Worm (Caenorhabditis elegans) whole organism, L2 larva: ENCODE results near the gene Y45G5AM.5.
A peak's percentile ranks its signal among the peaks of the same experiment; 100 is the strongest.

Experiments used
- C34F6.9 ChIP-seq: fragments of 150-350 bp; optimal IDR thresholded peaks from 2 replicates; lab custom pipeline; 2014; ENCODE audit warnings: missing biosample characterization, missing genetic modification characterization
- F13H6.1 ChIP-seq: sonication (generic microtip); optimal IDR thresholded peaks from 2 replicates; lab custom pipeline; 2016; ENCODE audit warnings: missing genetic modification characterization, missing compliant biosample characterization
- Y55F3AM.14 ChIP-seq: fragments of 200-800 bp; sonication (Bioruptor generic); optimal IDR thresholded peaks from 2 replicates; lab custom pipeline; 2018; ENCODE audit warnings: mild to moderate bottlenecking, missing genetic modification characterization, missing compliant biosample characterization
- ZK546.5 ChIP-seq: sonication (generic microtip); optimal IDR thresholded peaks from 2 replicates; lab custom pipeline; 2017; ENCODE audit warnings: missing biosample characterization, missing genetic modification characterization
- aly-2 ChIP-seq: fragments of 150-350 bp; optimal IDR thresholded peaks from 2 replicates; lab custom pipeline; 2014; ENCODE audit warnings: missing biosample characterization, missing genetic modification characterization
- ama-1 ChIP-seq: fragments of 150-350 bp; optimal IDR thresholded peaks from 2 replicates; lab custom pipeline; 2018; ENCODE audit warnings: inconsistent platforms
- blmp-1 ChIP-seq: sonication (generic microtip); optimal IDR thresholded peaks from 2 replicates; lab custom pipeline; 2017; ENCODE audit warnings: missing genetic modification characterization, mild to moderate bottlenecking, missing compliant biosample characterization, antibody characterized with exemption, moderate library complexity; ENCODE audit not compliant: insufficient read depth
- ceh-16 ChIP-seq: fragments of 150-350 bp; optimal IDR thresholded peaks from 2 replicates; lab custom pipeline; 2014; ENCODE audit warnings: missing biosample characterization, missing genetic modification characterization
- crh-2 ChIP-seq: sonication (generic microtip); optimal IDR thresholded peaks from 2 replicates; lab custom pipeline; 2017; ENCODE audit warnings: missing biosample characterization, missing genetic modification characterization
- elt-3 ChIP-seq: sonication (generic microtip); optimal IDR thresholded peaks from 2 replicates; lab custom pipeline; 2017; ENCODE audit warnings: missing biosample characterization, missing genetic modification characterization
- fos-1 ChIP-seq: fragments of 150-350 bp; optimal IDR thresholded peaks from 2 replicates; lab custom pipeline; 2014; ENCODE audit warnings: missing biosample characterization, missing genetic modification characterization
- gmeb-1 ChIP-seq: fragments of 150-350 bp; optimal IDR thresholded peaks from 2 replicates; lab custom pipeline; 2014; ENCODE audit warnings: missing biosample characterization, missing genetic modification characterization
- lin-13 ChIP-seq: fragments of 150-350 bp; optimal IDR thresholded peaks from 2 replicates; lab custom pipeline; 2014; ENCODE audit warnings: missing biosample characterization, missing genetic modification reagents, missing genetic modification characterization
- lsy-2 ChIP-seq, 2 experiments: fragments of 150-350 bp in 1 of 2; sonication (generic microtip) in 1 of 2; optimal IDR thresholded peaks; 2 replicates each; lab custom pipeline; 2014 to 2017; ENCODE audit warnings: missing biosample characterization in 2 of 2, missing genetic modification characterization in 2 of 2
- mab-5 ChIP-seq: fragments of 150-350 bp; optimal IDR thresholded peaks from 2 replicates; lab custom pipeline; 2014; ENCODE audit warnings: missing biosample characterization, missing genetic modification characterization
- mbf-1 ChIP-seq: sonication (generic microtip); optimal IDR thresholded peaks from 2 replicates; lab custom pipeline; 2017; ENCODE audit warnings: missing biosample characterization, missing genetic modification characterization
- mdl-1 ChIP-seq, 2 experiments: fragments of 150-350 bp in 1 of 2; sonication (generic microtip) in 1 of 2; optimal IDR thresholded peaks; 2 replicates each; lab custom pipeline; 2017; ENCODE audit warnings: missing biosample characterization in 2 of 2, missing genetic modification characterization in 2 of 2
- nhr-12 ChIP-seq: fragments of 150-350 bp; optimal IDR thresholded peaks from 2 replicates; lab custom pipeline; 2014; ENCODE audit warnings: missing biosample characterization, missing genetic modification characterization
- nhr-129 ChIP-seq: fragments of 150-350 bp; optimal IDR thresholded peaks from 2 replicates; lab custom pipeline; 2014; ENCODE audit warnings: missing biosample characterization, missing genetic modification characterization
- nhr-237 ChIP-seq: fragments of 150-350 bp; optimal IDR thresholded peaks from 2 replicates; lab custom pipeline; 2014; ENCODE audit warnings: missing biosample characterization, missing genetic modification characterization
- nhr-25 ChIP-seq: fragments of 150-350 bp; sonication (generic microtip); optimal IDR thresholded peaks from 3 replicates; lab custom pipeline; 2014; ENCODE audit warnings: missing biosample characterization, missing genetic modification characterization
- nhr-6 ChIP-seq: fragments of 150-350 bp; optimal IDR thresholded peaks from 2 replicates; lab custom pipeline; 2014; ENCODE audit warnings: missing biosample characterization, missing genetic modification characterization
- nhr-77 ChIP-seq: fragments of 150-350 bp; optimal IDR thresholded peaks from 2 replicates; lab custom pipeline; 2014; ENCODE audit warnings: missing biosample characterization, missing genetic modification characterization
- peb-1 ChIP-seq: fragments of 150-350 bp; optimal IDR thresholded peaks from 2 replicates; lab custom pipeline; 2014; ENCODE audit warnings: missing biosample characterization, missing genetic modification characterization
- sem-4 ChIP-seq: fragments of 150-350 bp; optimal IDR thresholded peaks from 2 replicates; lab custom pipeline; 2014; ENCODE audit warnings: missing biosample characterization, missing genetic modification reagents, missing genetic modification characterization
- sma-9 ChIP-seq, 2 experiments: fragments of 150-350 bp in 1 of 2; sonication (generic microtip) in 1 of 2; optimal IDR thresholded peaks; 2 replicates each; lab custom pipeline; 2014 to 2016; ENCODE audit warnings: missing genetic modification characterization in 2 of 2, mild to moderate bottlenecking in 1 of 2, missing biosample characterization in 1 of 2, missing compliant biosample characterization in 1 of 2, missing genetic modification reagents in 1 of 2, moderate library complexity in 1 of 2
- snpc-4 ChIP-seq: fragments of 150-350 bp; optimal IDR thresholded peaks from 2 replicates; lab custom pipeline; 2014; ENCODE audit warnings: missing biosample characterization, missing genetic modification characterization
- unc-55 ChIP-seq: fragments of 150-350 bp; sonication (generic microtip); optimal IDR thresholded peaks from 3 replicates; lab custom pipeline; 2014; ENCODE audit warnings: missing biosample characterization, missing genetic modification reagents, missing genetic modification characterization
- zag-1 ChIP-seq: fragments of 150-350 bp; optimal IDR thresholded peaks from 2 replicates; lab custom pipeline; 2014; ENCODE audit warnings: missing biosample characterization, missing genetic modification characterization
- ztf-1 ChIP-seq: fragments of 200-800 bp; sonication (Bioruptor generic); conservative IDR thresholded peaks from 2 replicates; pipeline ENCODE4 v1.3.6; 2022; ENCODE audit warnings: missing genetic modification characterization, missing compliant biosample characterization
- ztf-11 ChIP-seq: sonication (generic microtip); optimal IDR thresholded peaks from 2 replicates; lab custom pipeline; 2017; ENCODE audit warnings: missing biosample characterization, missing genetic modification characterization
- ztf-4 ChIP-seq: fragments of 150-350 bp; optimal IDR thresholded peaks from 2 replicates; lab custom pipeline; 2014; ENCODE audit warnings: missing biosample characterization, missing genetic modification characterization

The Y45G5AM.5 gene

DNA sequence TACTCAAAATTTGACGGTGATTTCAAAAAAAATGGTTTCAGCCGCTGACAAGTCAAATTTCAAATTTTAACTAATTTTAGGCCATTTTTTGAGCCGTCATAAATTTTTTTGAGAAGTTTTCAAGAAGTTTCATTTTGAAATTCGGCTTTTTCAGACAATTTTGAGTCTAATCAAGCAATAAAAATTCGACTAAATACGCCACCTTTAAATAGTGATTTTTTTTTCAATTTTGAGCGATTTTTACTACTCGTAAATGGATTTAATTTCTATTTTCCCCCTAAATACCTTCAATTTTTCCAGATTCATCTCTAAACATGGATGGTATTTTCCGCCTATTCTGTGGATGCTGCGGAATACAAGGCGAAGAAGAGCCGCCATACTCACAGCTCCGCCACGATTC lies 16.0 kb upstream of the Y45G5AM.5 start, which contains the start of gene Y45G5AL.1:
Gene Y45G5AL.1, plus strand, starts transcription at position 301 of the 400 bp plus-strand sequence.
- no peak for TF ChIP-seq gmeb-1 (tag; lab: Kevin White, UChicago)
- TF ChIP-seq unc-55 = no peak
- TF ChIP-seq ztf-4 (tag; lab: Kevin White, UChicago) = no peak
- TF ChIP-seq nhr-129 (tag; lab: Kevin White, UChicago) = no peak
- TF ChIP-seq zag-1 (tag; lab: Kevin White, UChicago) = no peak
- TF ChIP-seq mdl-1 (tag; optimal IDR thresholded peaks at IDR 0.05; lab: Kevin White, UChicago) = no peak
- no peak for TF ChIP-seq mab-5
- TF ChIP-seq mbf-1 = no peak
- TF ChIP-seq lin-13 (GFP tag; lab: Kevin White, UChicago) = no peak
- no peak for TF ChIP-seq crh-2
- TF ChIP-seq ceh-16 = no peak
- TF ChIP-seq ztf-1 (GFP tag; lab: Robert Waterston, UW) = no peak
- no peak for TF ChIP-seq ama-1 (lab: Kevin White, UChicago)
- TF ChIP-seq aly-2 (tag; lab: Kevin White, UChicago) = no peak
- no peak for TF ChIP-seq F13H6.1
- no peak for TF ChIP-seq sem-4
- TF ChIP-seq elt-3 (tag; lab: Kevin White, UChicago) = no peak
- TF ChIP-seq C34F6.9 (tag; lab: Kevin White, UChicago) = no peak

DNA sequence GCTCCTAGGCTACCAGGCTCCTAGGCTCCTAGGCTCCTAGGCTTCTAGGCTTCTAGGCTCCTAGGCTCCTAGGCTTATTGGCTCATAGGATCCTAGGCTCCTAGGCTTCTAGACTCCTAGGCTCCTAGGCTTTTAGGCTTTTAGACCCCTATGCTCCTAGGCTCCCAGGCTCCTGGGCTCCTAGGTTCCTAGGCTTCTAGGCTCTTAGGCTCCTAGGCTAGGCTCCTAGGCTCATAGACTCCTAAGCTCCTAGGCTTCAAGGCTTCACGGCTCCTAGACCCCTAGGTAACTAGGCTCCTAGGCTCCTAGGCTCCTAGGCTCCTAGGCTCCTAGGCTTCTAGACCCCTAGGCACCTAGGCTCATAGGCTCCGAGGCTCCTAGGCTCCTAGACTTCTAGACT lies 8.8 kb upstream of the Y45G5AM.5 start:
- no peak for TF ChIP-seq mab-5
- TF ChIP-seq ZK546.5 = no peak
- TF ChIP-seq sma-9 (GFP tag; optimal IDR thresholded peaks at IDR 0.05; lab: Kevin White, UChicago) = no peak
- no peak for TF ChIP-seq sma-9 (tag; optimal IDR thresholded peaks at IDR 0.05; lab: Kevin White, UChicago)
- no peak for TF ChIP-seq ama-1 (lab: Kevin White, UChicago)
- TF ChIP-seq blmp-1 (tag; lab: Kevin White, UChicago) = no peak
- no peak for TF ChIP-seq nhr-237
- TF ChIP-seq ztf-11 (tag; lab: Kevin White, UChicago) = no peak
- no peak for TF ChIP-seq sem-4
- TF ChIP-seq F13H6.1 = no peak
- no peak for TF ChIP-seq zag-1 (tag; lab: Kevin White, UChicago)
- TF ChIP-seq aly-2 (tag; lab: Kevin White, UChicago) = no peak
- TF ChIP-seq fos-1 (tag; lab: Kevin White, UChicago) = no peak
- no peak for TF ChIP-seq nhr-6 (tag; lab: Kevin White, UChicago)
- no peak for TF ChIP-seq snpc-4 (tag; lab: Kevin White, UChicago)

DNA sequence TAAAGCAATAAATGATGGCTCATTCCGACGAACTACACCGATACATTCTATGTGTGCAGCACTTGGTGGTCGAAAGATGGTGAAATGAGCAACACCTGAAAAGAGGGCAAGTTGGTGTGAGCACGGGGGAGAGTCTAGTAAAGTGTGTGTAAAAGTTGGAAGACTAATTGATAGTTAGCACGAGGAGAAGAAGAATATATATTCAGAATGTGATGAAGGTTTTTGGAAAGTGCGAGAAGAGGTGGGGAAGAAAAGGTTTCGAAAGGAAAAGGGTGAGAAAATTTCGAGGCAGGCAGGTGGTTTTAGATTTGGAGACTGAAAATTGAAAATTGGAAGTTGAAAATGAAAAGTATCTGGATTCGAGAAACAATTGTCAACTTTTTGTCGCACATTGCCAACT lies 8.0 kb upstream of the Y45G5AM.5 start, which contains the start of gene Y45G5AM.6:
Gene Y45G5AM.6, minus strand, starts transcription at position 101 of the 400 bp plus-strand sequence.
- no peak for TF ChIP-seq aly-2 (tag; lab: Kevin White, UChicago)
- TF ChIP-seq ztf-4 (tag; lab: Kevin White, UChicago) = no peak
- TF ChIP-seq snpc-4 (tag; lab: Kevin White, UChicago) = no peak
- TF ChIP-seq nhr-12 (tag; lab: Kevin White, UChicago) = no peak

DNA sequence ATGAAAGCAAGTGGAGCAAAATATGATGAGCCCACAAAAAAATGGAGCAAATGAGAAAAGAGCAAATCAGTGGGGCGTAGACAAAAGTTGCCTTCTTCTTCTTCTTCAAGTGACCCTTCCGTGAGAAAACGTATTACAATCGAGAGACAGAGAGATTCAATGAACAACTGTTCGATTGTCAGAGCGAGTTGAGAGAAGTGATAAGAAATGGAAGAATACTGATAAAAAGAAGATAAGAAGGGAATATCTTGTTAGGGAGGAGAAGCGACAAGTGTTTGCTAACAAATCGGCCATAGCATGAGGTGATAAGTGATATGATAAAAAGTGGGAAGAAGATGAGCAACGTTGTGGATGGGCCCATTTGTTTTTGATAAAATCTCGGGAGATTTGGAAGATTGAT lies 2.9 kb upstream of the Y45G5AM.5 start:
- no peak for TF ChIP-seq Y55F3AM.14
- peak in 1 of 2 experiments; percentile 48 for TF ChIP-seq lsy-2 (tag; optimal IDR thresholded peaks at IDR 0.05; lab: Kevin White, UChicago)
- peak; percentile 39 for TF ChIP-seq C34F6.9 (tag; lab: Kevin White, UChicago)
- TF ChIP-seq peb-1 = no peak
- no peak for TF ChIP-seq ZK546.5
- peak; percentile 34 for TF ChIP-seq ztf-4 (tag; lab: Kevin White, UChicago)
- TF ChIP-seq nhr-129 (tag; lab: Kevin White, UChicago) = peak; percentile 66
- no peak for TF ChIP-seq ztf-11 (tag; lab: Kevin White, UChicago)
- TF ChIP-seq F13H6.1 = peak; percentile 85
- no peak for TF ChIP-seq nhr-77 (tag; lab: Kevin White, UChicago)
- TF ChIP-seq zag-1 (tag; lab: Kevin White, UChicago) = no peak
- peak; percentile 48 for TF ChIP-seq sma-9 (GFP tag; optimal IDR thresholded peaks at IDR 0.05; lab: Kevin White, UChicago)
- no peak for TF ChIP-seq sma-9 (tag; optimal IDR thresholded peaks at IDR 0.05; lab: Kevin White, UChicago)

DNA sequence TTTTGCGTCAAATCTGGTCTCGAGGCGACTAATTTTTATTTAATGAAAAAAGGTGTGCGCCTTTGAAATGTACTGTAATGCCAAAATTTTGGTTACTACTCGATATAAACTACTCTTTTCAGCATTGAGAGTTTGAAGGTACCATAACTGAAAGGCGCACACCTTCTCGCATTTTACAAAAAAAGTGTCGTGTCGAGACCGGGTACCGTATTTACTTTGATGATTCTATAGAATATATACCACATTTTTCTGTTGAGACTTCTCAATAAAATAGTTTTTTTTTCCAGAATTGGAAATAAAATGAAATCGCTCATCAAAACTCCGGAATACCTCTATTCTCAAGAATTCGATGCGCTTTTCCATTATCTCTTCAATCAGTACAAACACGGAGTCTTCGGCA lies 2.7 kb downstream of the Y45G5AM.5 start, which contains the start of gene Y45G5AM.4:
Gene Y45G5AM.4, plus strand, starts transcription at position 301 of the 400 bp plus-strand sequence.
- TF ChIP-seq nhr-25 (tag; lab: Kevin White, UChicago) (no peak), fos-1 (tag; lab: Kevin White, UChicago) (no peak), sma-9 (GFP tag; optimal IDR thresholded peaks at IDR 0.05; lab: Kevin White, UChicago) (no peak), sma-9 (tag; optimal IDR thresholded peaks at IDR 0.05; lab: Kevin White, UChicago) (no peak), nhr-129 (tag; lab: Kevin White, UChicago) (no peak)
